Fruit fly (Drosophila melanogaster): ENCODE data around the gene sob.
A peak's percentile ranks its signal among the peaks of the same experiment; 100 is the strongest.

DNA sequence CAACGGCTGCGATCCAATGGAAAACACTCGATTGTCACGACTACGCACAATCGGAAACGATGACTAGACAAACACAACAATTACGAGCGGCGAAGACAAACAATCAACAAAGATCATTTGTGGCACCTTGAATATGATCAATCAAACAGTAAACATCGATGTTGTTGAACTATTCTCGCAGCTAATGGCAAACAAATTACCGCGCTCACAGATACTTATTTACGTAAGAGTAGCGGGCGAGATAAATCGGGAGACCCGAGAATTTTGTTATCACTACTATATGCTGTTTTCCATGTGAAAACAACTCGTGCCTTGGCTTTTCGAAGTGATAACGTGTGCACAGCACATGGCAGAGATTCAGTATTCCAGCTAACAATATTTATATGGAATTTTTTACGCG, 48.2 kb upstream of the sob start:
- TF ChIP-seq eg (GFP tag; IDR thresholded peaks at IDR 0.05) = peak; percentile 29; the same call in 1 of the 3 replicates
- no peak for TF ChIP-seq CG32006 (GFP tag; optimal IDR thresholded peaks at IDR 0.05)
- peak; percentile 27 for TF ChIP-seq vri (GFP tag; optimal IDR thresholded peaks at IDR 0.05)
- TF ChIP-seq fkh (GFP tag; optimal IDR thresholded peaks at IDR 0.05) = peak; percentile 93
- TF ChIP-seq salr (GFP tag; optimal IDR thresholded peaks at IDR 0.05) = no peak
- TF ChIP-seq CG4318 (GFP tag; optimal IDR thresholded peaks at IDR 0.05) = no peak
